Fruit fly (Drosophila melanogaster): ENCODE measurements around the gene HtrA2.

The HtrA2 gene

dm6 chr3R:14469724-14470123, 41.8 kb downstream of the HtrA2 start:
- TF ChIP-seq cnc (optimal IDR thresholded peaks at IDR 0.05) (no peak), CG12768 (GFP tag; optimal IDR thresholded peaks at IDR 0.05) (no peak), CG7045 (GFP tag; optimal IDR thresholded peaks at IDR 0.05) (no peak)

dm6 chr3R:14468652-14469289, 42.7 kb downstream of the HtrA2 start:
- TF ChIP-seq CG11617 (GFP tag; optimal IDR thresholded peaks at IDR 0.05) = no peak
- no peak for TF ChIP-seq kay (GFP tag; ENCODE audit: borderline replicate concordance)
- TF ChIP-seq cnc (optimal IDR thresholded peaks at IDR 0.05) = no peak
- no peak for TF ChIP-seq tj (GFP tag; optimal IDR thresholded peaks at IDR 0.05)
- no peak for TF ChIP-seq CG5204 (GFP tag; optimal IDR thresholded peaks at IDR 0.05)
- no peak for TF ChIP-seq Clk (GFP tag; optimal IDR thresholded peaks at IDR 0.05)
- TF ChIP-seq CG7101 (tag; optimal IDR thresholded peaks at IDR 0.05) = no peak
- no peak for TF ChIP-seq CG14711 (tag; optimal IDR thresholded peaks at IDR 0.05)
- TF ChIP-seq CG7045 (GFP tag; optimal IDR thresholded peaks at IDR 0.05) = no peak
- no peak for TF ChIP-seq CG33017 (tag; optimal IDR thresholded peaks at IDR 0.05)

DNA sequence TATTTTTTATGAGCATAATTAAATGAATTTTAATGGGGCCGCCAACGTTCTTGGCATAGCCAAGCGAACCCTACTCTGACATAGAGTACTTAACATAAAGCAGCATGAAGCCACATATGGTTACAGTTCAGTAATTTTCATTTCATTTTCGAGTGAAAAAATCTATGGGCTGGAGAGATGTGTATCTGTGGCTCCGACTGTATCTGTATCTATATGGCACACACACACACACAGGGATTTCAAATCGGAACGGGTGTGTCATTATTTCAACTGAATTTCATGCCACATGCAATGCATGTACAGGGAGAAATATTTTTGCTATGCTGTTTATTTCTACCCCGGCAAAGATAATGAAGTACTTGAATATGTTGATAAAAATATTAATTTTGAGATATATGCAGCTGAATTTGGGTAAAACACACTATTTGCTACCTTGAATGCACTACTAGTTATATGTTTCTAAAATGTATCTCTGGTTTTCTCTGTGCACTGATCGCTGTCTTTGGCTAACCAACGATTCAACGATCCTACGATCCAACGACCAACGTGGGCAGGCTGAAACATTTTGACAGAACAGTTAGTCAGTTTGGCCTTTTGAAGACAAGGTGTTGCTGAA, 44.2 kb downstream of the HtrA2 start:
- TF ChIP-seq CG11617 (GFP tag; optimal IDR thresholded peaks at IDR 0.05) = no peak
- TF ChIP-seq cic (GFP tag; optimal IDR thresholded peaks at IDR 0.05) = no peak

- TF ChIP-seq CG14711 (tag; optimal IDR thresholded peaks at IDR 0.05) = no peak
- TF ChIP-seq kay (GFP tag; ENCODE audit: borderline replicate concordance) = no peak
- TF ChIP-seq CG1620 (GFP tag; optimal IDR thresholded peaks at IDR 0.05) = no peak
- no peak for TF ChIP-seq CG5204 (GFP tag; optimal IDR thresholded peaks at IDR 0.05)
- TF ChIP-seq tj (GFP tag; optimal IDR thresholded peaks at IDR 0.05) = no peak
- no peak for TF ChIP-seq pad (GFP tag; optimal IDR thresholded peaks at IDR 0.05)
- TF ChIP-seq cic (GFP tag; optimal IDR thresholded peaks at IDR 0.05) = no peak
- no peak for TF ChIP-seq Mnt (GFP tag; optimal IDR thresholded peaks at IDR 0.05)
- no peak for TF ChIP-seq cnc (optimal IDR thresholded peaks at IDR 0.05)
- no peak for TF ChIP-seq Hr96 (GFP tag; optimal IDR thresholded peaks at IDR 0.05)
- TF ChIP-seq Clk (GFP tag; optimal IDR thresholded peaks at IDR 0.05) = no peak
- no peak for TF ChIP-seq Crg-1 (GFP tag; optimal IDR thresholded peaks at IDR 0.05)
- no peak for TF ChIP-seq ovo (GFP tag; optimal IDR thresholded peaks at IDR 0.05)
- TF ChIP-seq CG33017 (tag; optimal IDR thresholded peaks at IDR 0.05) = no peak
- TF ChIP-seq CG11617 (GFP tag; optimal IDR thresholded peaks at IDR 0.05) = no peak
- TF ChIP-seq bab1 (GFP tag; optimal IDR thresholded peaks at IDR 0.05) = no peak
Measured at dm6 chr3R:14466312-14466711, 45.2 kb downstream of the HtrA2 start.

DNA sequence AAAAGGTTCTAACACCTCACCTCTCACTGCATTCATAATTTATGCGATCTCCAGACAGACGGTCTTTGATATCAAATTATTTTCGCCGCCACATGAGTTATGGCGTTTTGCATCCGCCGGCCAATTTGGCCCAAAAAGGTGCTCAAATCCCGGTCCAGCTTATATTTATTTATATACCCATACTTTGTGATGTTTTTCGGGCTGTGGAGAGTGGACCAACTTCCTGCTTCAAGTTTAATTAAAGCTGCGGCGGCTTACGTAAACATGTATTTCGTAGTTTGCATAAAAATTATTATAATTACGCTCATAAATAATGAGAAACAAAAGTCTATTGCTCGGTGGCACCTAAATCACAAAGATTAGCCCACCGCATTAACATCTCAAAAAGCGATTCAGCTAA, 46.3 kb downstream of the HtrA2 start:
- TF ChIP-seq CG7045 (GFP tag; optimal IDR thresholded peaks at IDR 0.05) (no peak), cic (GFP tag; optimal IDR thresholded peaks at IDR 0.05) (no peak), toe (GFP tag; optimal IDR thresholded peaks at IDR 0.05) (no peak), Crg-1 (GFP tag; optimal IDR thresholded peaks at IDR 0.05) (no peak), kay (GFP tag; ENCODE audit: borderline replicate concordance) (no peak), ovo (GFP tag; optimal IDR thresholded peaks at IDR 0.05) (no peak), pad (GFP tag; optimal IDR thresholded peaks at IDR 0.05) (no peak), CG12768 (GFP tag; optimal IDR thresholded peaks at IDR 0.05) (no peak), cnc (optimal IDR thresholded peaks at IDR 0.05) (no peak), Mnt (GFP tag; optimal IDR thresholded peaks at IDR 0.05) (no peak), bab1 (GFP tag; optimal IDR thresholded peaks at IDR 0.05) (no peak), CG33017 (tag; optimal IDR thresholded peaks at IDR 0.05) (no peak), tj (GFP tag; optimal IDR thresholded peaks at IDR 0.05) (no peak), CG1620 (GFP tag; optimal IDR thresholded peaks at IDR 0.05) (no peak), Clk (GFP tag; optimal IDR thresholded peaks at IDR 0.05) (no peak)

- TF ChIP-seq CG12768 (GFP tag; optimal IDR thresholded peaks at IDR 0.05) = no peak
- TF ChIP-seq CG11617 (GFP tag; optimal IDR thresholded peaks at IDR 0.05) = no peak
- no peak for TF ChIP-seq CG7045 (GFP tag; optimal IDR thresholded peaks at IDR 0.05)
- no peak for TF ChIP-seq bab1 (GFP tag; optimal IDR thresholded peaks at IDR 0.05)
- TF ChIP-seq CG5204 (GFP tag; optimal IDR thresholded peaks at IDR 0.05) = no peak
- TF ChIP-seq Clk (GFP tag; optimal IDR thresholded peaks at IDR 0.05) = no peak
- no peak for TF ChIP-seq tj (GFP tag; optimal IDR thresholded peaks at IDR 0.05)
- TF ChIP-seq CG7101 (tag; optimal IDR thresholded peaks at IDR 0.05) = no peak
- no peak for TF ChIP-seq Crg-1 (GFP tag; optimal IDR thresholded peaks at IDR 0.05)
- no peak for TF ChIP-seq cnc (optimal IDR thresholded peaks at IDR 0.05)
- TF ChIP-seq CG1620 (GFP tag; optimal IDR thresholded peaks at IDR 0.05) = no peak
- TF ChIP-seq pad (GFP tag; optimal IDR thresholded peaks at IDR 0.05) = no peak
- no peak for TF ChIP-seq Mnt (GFP tag; optimal IDR thresholded peaks at IDR 0.05)
- no peak for TF ChIP-seq CG14711 (tag; optimal IDR thresholded peaks at IDR 0.05)
- no peak for TF ChIP-seq kay (GFP tag; ENCODE audit: borderline replicate concordance)
- no peak for TF ChIP-seq toe (GFP tag; optimal IDR thresholded peaks at IDR 0.05)
- TF ChIP-seq Hr96 (GFP tag; optimal IDR thresholded peaks at IDR 0.05) = no peak
- no peak for TF ChIP-seq cic (GFP tag; optimal IDR thresholded peaks at IDR 0.05)
- no peak for TF ChIP-seq ovo (GFP tag; optimal IDR thresholded peaks at IDR 0.05)
- TF ChIP-seq CG33017 (tag; optimal IDR thresholded peaks at IDR 0.05) = no peak
Measured at dm6 chr3R:14464423-14464822, 47.1 kb downstream of the HtrA2 start.

Measured in whole organism, adult.